Fruit fly (Drosophila melanogaster): ENCODE data around the gene CG8043.

CG8043 gene

dm6 chr3R:8652731-8653130, 24.0 kb upstream of the CG8043 start, which contains the start of the genes Sys1 and Dhod (continued):
- TF ChIP-seq lmd (GFP tag; IDR thresholded peaks at IDR 0.05), result peak; percentile 68
- peak; percentile 71 for TF ChIP-seq CG2678 (tag; optimal IDR thresholded peaks at IDR 0.05)
- TF ChIP-seq NC2α (GFP tag; optimal IDR thresholded peaks at IDR 0.05), result no peak
- TF ChIP-seq CG11456 (GFP tag; IDR thresholded peaks at IDR 0.05), result peak; percentile 67; the same call in 2 of the 3 replicates
- TF ChIP-seq CG1832 (GFP tag; optimal IDR thresholded peaks at IDR 0.05), result no peak
- TF ChIP-seq HLH4C (GFP tag; IDR thresholded peaks at IDR 0.05; ENCODE audit: partially characterized antibody), result peak; percentile 83
- peak; percentile 30; the same call in 1 of the 3 replicates for TF ChIP-seq CG7357 (GFP tag; IDR thresholded peaks at IDR 0.05)
- TF ChIP-seq Med (GFP tag), result peak; percentile 92
- no peak for TF ChIP-seq btn (GFP tag; optimal IDR thresholded peaks at IDR 0.05)
- TF ChIP-seq eyg (GFP tag; optimal IDR thresholded peaks at IDR 0.05), result peak; percentile 51
- TF ChIP-seq CG6654 (GFP tag; optimal IDR thresholded peaks at IDR 0.05), result no peak
- peak; percentile 60 for TF ChIP-seq CG17829 (tag; optimal IDR thresholded peaks at IDR 0.05)
- TF ChIP-seq Fer2 (tag; optimal IDR thresholded peaks at IDR 0.05), result no peak
- TF ChIP-seq jing (GFP tag; optimal IDR thresholded peaks at IDR 0.05), result no peak
- TF ChIP-seq Dp (GFP tag; optimal IDR thresholded peaks at IDR 0.05), result no peak
- TF ChIP-seq Atf3 (GFP tag; optimal IDR thresholded peaks at IDR 0.05), result peak; percentile 60
- TF ChIP-seq cato (GFP tag; optimal IDR thresholded peaks at IDR 0.05; ENCODE audit: borderline replicate concordance), result peak; percentile 41
- no peak; the same call in 2 of the 3 replicates for TF ChIP-seq ken (GFP tag; IDR thresholded peaks at IDR 0.05)
- peak; percentile 34 for TF ChIP-seq Side (GFP tag; optimal IDR thresholded peaks at IDR 0.05)
- TF ChIP-seq tll (GFP tag; optimal IDR thresholded peaks at IDR 0.05), result peak in 1 of 2 experiments; percentile 25
- TF ChIP-seq ap (GFP tag; IDR thresholded peaks at IDR 0.05), result no peak
- TF ChIP-seq CkIIα-i1 (GFP tag; IDR thresholded peaks at IDR 0.05), result no peak
- TF ChIP-seq CG9932 (GFP tag; IDR thresholded peaks at IDR 0.05), result peak; percentile 85
- no peak for TF ChIP-seq CG12071 (GFP tag; optimal IDR thresholded peaks at IDR 0.05)
- no peak for TF ChIP-seq CG4282 (GFP tag; optimal IDR thresholded peaks at IDR 0.05)
- TF ChIP-seq dati (GFP tag; IDR thresholded peaks at IDR 0.05), result no peak
- TF ChIP-seq CG9727 (GFP tag; optimal IDR thresholded peaks at IDR 0.05), result peak; percentile 64
- no peak for TF ChIP-seq CG31365 (tag; optimal IDR thresholded peaks at IDR 0.05)
- peak; percentile 53 for TF ChIP-seq CG17186 (GFP tag; optimal IDR thresholded peaks at IDR 0.05)

DNA sequence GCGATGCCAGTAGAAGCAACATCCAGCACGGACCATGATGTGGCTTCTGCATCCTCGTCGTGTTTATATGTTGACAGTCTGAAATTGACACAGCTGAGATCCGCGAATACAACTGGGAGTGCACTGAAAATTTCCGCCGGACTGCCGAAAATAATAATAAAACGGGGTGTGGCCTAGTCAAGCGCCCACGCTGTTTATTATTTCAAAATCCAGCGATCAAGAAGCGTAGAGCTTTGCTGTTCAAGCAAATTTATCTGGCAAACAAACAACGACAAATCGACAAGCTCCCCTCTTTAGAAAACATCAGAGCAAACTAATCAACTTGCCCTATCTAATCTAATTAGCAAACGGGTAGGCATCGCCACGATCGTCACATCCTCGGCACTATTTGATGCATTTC, 22.7 kb upstream of the CG8043 start:
- TF ChIP-seq sens (GFP tag) (peak; percentile 53), ttk (GFP tag; IDR thresholded peaks at IDR 0.05) (no peak), fd102C (GFP tag; optimal IDR thresholded peaks at IDR 0.05) (no peak), Med (GFP tag) (peak; percentile 75), CG15479 (GFP tag; optimal IDR thresholded peaks at IDR 0.05) (no peak), gsb (GFP tag; IDR thresholded peaks at IDR 0.05) (0 out of 2 replicates have a peak, but pooled peaks have one; percentile 29), Ets65A (GFP tag) (peak; percentile 71)

DNA sequence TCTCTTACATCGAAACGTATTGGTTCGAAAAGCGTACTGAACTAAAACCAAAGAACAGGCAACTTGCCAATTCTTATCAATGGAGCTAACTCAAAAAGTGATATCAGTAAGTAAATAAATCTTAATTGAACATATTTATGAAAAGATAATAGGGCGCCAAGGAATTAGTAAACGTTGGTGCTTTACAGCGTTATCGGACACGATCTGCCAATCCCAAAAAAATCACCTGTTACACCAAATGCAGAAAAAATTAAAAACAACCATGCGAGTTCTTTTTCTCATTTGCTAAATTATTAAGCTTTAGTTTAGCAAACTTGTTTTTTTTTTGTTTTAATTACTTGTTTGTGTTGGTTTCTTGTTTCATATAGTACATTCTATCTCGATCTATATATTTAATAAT, 22.0 kb upstream of the CG8043 start, which contains the start of gene CG42489:
TSS of gene CG42489 (minus strand) at position 101 of the 400 bp plus-strand sequence.
- TF ChIP-seq kah (GFP tag; optimal IDR thresholded peaks at IDR 0.05) (no peak), HmgZ (tag; optimal IDR thresholded peaks at IDR 0.05) (peak; percentile 8), exex (tag; optimal IDR thresholded peaks at IDR 0.05) (peak; percentile 64), CG34376 (GFP tag; optimal IDR thresholded peaks at IDR 0.05) (peak; percentile 6), grn (GFP tag; optimal IDR thresholded peaks at IDR 0.05) (peak; percentile 8)
